Fruit fly (Drosophila melanogaster): ENCODE measurements around the gene AIF.
A peak's percentile ranks its signal among the peaks of the same experiment; 100 is the strongest.

The AIF gene

dm6 chr2L:2162729-2163567 lies 11.4 kb downstream of the AIF start:
- TF ChIP-seq noc (tag; optimal IDR thresholded peaks at IDR 0.05), result no peak

- TF ChIP-seq noc (tag; optimal IDR thresholded peaks at IDR 0.05), result peak; percentile 68
Measured at dm6 chr2L:2163568-2163953, 12.0 kb downstream of the AIF start.

DNA sequence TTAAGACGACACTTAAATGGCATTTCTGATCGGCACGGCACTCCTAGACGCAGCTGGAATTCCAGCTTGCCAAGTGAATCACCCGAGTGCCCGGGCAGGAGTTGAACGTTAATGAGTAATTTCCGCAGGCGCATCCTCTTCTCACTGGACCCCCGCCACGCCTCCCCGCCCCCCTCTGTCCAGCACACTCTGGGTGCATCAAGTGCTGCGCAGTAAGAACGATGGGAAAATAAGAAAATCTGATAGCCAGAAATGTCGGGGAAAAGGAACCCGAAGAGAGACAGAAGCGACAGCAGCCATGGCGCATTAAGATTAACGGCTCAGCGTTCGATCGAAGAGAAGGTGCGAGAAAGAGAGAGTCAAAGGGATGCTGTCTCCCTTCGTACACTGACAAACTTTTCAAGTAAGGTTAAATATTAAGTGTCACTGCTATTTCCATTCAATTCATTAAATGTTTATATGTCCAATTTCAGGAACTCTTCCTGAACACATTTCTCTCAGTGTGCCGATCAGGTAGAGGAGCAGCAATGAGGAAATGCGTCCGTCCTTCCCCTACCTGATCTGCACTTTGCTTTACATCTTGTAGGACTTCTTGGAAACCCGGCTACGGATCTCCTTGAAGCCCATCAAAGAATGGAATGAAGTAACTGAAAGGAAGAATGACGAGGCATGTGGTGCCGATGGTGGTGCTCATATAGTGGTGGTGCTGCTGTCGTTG lies 13.1 kb downstream of the AIF start:
- TF ChIP-seq noc (tag; optimal IDR thresholded peaks at IDR 0.05), result no peak

dm6 chr2L:2165238-2165577 lies 13.7 kb downstream of the AIF start:
- no peak for TF ChIP-seq noc (tag; optimal IDR thresholded peaks at IDR 0.05)

DNA sequence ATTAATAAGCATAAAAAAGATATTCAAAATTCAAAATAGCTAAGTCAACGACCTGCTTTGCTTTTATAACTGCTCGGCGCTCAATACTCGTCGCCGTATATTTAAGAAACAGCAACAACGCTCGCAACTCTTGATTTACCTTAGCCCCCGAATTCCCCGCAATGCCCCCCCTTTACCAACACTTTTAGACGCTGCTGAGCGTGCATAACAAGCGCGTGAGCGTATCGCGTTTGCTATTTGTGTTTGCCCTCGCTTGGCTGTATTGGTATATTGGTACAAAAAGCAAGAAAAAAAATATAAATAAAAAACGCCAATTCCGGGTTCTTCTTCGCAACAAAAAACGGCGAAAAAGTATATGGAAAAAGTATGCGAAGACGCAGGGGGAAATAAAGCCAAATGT lies 14.3 kb downstream of the AIF start:
- TF ChIP-seq noc (tag; optimal IDR thresholded peaks at IDR 0.05), result peak; percentile 67

DNA sequence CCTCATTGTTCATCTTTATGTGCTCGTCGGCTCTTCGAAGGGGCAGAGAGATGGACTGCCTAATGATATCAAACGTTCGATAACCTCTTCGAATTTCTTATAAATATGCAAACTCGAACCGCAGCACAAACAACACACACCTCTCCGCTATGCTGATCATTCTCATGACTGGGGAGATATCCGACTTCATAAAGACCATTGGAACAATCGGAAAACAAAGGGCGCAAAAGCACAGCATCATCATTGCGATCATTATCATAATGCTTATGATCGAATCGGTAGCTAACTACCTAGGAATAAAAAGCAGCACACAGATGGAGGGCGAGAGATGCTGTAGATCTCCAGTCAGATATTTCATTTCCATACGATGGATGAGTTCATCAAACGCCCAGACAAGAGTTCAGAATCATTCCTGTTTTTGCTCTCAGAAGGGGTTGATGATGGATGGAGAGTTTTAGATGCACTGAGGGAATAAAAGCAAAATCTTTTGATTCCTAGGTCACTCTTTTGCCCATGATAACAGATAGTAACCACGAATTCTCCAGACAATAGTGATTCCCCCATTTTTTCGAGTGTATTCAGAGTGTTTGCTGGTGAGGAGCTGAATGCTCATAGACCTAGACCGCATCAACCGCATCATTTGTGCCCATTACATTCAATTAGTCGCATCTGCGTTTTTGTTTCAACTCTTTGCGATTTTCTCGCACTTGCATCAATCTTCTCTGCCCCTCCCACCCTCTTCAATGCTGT lies 15.6 kb downstream of the AIF start:
- no peak for TF ChIP-seq noc (tag; optimal IDR thresholded peaks at IDR 0.05)

DNA sequence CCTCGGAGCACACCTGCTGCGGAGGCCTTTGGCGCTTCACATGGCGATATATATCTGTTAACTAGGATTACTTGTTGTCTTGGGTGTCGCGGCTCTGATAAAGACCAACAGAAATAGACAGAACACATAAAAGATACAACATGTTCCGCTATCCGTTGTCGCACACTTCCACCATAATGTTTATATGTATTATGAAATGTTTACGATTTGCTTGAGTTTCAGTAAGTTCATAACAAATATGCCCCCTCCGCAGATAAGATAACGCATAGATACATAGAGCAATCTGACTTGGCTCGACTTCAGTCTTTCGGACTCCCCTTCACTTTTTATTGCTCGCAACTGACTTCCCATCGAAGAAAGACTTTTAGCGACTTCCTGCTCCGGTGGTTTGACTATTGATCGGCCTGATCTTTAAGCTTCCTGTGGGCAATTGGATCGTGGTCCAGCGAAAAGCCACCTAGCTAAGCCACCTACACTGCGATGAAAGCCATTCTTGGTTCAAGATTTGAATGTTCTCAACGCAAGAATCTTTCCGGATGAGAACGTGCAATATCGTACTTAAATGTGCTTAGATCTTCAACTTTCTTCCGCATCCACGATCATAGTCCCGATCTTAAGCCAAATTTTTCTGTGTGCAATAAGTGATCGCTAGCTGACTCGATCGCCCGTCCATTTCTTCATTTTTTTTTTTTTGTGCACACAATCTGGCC lies 16.8 kb downstream of the AIF start:
- peak; percentile 9 for TF ChIP-seq noc (tag; optimal IDR thresholded peaks at IDR 0.05)

DNA sequence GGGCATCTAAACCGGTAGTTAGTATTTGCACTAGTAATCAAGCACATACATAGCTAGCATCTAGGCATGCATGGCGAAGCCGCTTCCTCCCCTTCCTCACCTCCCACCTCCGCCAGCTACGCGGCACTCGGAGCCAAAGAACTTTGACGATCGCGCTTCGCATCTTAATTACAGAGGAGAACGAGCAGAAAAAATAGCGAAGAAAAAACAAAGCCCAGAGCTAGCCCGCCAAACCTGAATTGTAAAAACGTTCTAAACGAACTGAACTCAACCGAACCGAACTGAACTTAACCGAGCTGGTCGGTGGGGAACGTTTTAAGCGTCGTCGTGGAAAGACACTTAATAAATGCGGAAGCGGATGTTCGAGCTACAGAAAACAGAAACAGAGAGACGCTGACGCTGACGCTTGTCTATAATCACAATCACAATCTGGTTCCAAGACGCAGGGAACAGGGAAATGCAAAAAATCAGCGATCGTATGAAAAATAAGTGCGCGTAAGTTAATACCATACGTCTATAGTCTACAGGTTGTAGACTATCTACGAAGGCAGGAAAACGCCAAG lies 17.4 kb downstream of the AIF start:
- TF ChIP-seq noc (tag; optimal IDR thresholded peaks at IDR 0.05), result no peak

DNA sequence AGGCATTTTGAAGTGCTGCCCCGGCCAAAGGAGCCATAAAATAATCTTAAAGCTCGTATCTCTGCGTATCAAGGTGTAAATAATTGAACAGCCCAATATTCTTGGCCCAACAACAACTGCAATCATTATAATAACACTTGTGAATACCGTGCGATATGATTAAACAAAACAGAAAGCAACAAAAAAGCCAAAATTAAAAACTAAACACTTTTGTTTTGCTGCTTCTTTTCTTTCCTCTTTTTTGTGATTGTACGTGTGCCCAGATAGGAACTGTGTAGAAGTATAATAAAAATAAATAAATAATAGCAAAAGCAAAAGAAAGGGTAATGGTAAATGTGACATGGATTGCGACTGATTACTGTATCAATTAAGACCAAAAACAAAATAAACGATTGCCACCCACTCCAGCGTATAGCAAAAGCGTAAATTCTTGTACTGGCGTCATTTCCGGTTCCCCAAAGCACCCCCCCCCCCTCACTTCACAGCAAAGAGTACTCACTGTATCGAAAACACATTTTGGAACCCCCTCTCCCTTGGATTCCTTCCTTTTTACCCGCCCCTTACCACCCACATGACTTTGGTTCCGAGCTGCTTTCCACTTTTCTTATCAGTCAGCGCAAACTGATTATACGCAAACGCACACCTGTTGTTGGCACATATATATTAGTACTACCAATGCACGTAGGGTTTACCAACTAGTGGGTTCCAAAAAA lies 20.0 kb downstream of the AIF start:
- peak; percentile 75 for TF ChIP-seq noc (tag; optimal IDR thresholded peaks at IDR 0.05)

DNA sequence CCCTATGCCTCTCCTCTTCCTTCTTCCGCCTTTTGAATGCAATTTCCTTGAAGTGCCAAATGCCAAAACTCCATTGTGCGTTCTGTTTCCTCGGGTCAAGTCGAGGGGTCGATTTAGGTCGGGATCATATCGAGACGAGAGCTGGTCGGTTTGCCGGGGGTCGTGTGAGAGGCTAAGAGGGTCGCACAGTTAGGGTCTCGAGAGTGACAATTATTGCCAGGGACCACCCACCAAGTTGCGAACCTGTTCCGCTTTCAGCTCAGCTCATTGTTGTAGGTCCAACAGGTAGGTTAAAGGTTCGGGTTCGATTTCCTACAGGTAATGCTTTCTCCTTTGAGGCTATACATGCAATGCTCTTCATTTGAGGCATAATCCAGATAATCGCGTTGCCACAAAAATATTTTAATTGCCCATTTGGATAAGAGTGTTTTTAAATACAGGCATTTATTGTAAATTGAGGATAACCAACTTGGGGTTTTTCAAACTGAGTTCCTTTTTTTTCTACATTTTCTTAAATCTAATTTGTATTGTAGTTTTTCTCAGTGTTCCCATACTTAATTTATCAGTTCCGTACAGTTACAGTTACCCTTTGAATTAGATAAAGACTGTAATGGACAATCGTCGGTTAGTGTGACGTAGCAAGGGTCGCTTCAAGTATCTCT lies 21.0 kb downstream of the AIF start:
- no peak for TF ChIP-seq noc (tag; optimal IDR thresholded peaks at IDR 0.05)

DNA sequence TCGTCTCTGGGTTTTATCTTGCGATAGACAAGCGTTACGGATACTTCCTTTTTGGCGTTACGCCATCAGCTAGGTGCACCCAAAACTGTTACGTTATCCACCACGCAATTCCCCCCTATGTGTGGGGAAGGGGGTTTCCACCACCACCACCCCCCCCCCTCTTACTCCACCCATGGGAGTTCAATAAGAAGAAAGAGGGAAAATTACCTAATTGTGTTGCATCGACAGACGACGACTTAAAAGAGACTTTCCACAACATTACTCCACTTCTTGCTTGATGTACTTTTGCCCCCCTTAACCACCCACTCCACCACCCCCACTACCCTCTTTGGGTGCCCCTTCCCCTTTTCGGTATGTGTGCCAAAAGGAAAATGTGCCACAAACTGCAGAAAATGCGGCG lies 21.6 kb downstream of the AIF start:
- no peak for TF ChIP-seq noc (tag; optimal IDR thresholded peaks at IDR 0.05)

DNA sequence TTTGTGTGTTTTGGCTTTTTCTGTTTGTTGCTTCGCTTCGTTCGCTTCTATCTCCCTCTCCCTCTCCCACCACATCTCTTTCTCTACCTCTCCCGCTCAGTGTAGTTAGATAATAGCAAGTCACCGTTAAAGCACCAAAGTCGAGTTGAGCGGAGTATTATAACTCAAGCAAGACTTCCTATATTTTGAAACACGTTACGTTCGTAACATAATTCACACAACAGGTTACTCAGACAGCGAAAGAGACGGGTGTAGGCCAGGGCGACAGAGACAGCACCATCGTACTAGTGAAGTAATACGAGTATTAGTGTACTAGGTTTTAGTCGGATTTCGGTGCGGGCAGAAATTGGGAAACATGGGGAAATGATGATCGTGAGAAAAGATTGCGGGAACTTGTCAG lies 22.1 kb downstream of the AIF start:
- no peak for TF ChIP-seq noc (tag; optimal IDR thresholded peaks at IDR 0.05)

DNA sequence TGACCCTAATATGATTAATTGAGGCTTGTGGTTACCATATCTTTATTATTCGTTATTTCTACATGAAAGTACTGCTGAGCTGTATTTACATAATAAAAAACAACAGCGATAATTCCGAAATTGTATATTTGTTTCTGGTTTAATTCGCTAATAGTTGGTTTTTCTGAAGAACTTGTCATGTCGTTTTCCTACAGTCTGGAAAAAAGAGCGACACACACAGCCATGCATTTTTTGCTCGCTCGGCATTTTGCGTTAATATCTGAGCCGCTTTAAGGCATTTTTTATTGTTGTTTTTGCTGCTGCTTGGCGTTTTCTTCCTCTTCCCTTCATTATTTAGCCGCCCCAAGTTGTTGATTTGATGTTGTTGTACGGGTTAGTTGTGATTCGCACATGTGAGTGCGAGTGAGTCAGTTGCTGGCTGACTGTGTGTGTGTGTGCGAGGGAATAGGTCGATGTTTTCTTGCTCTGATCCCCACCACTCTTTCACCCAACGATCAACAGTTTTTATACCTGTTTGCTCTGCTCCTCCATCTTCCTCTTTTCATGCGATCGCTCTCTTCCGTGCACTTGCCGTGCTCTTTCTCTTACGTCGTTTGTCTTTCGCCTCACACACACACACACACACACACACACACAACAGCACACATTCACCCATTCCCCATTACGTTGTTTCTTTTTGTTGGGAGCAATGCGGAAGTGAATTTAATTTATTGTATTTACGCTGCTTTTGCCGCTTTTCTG lies 23.7 kb downstream of the AIF start:
- TF ChIP-seq noc (tag; optimal IDR thresholded peaks at IDR 0.05), result peak; percentile 41

Data from whole organism, larva.